Fruit fly (Drosophila melanogaster) whole organism, embryonic: ENCODE results near the gene Mgat4b.

Experiments used
- Adf1 ChIP-seq: fragments of 200-800 bp; sonication (Bioruptor generic); IDR thresholded peaks from 2 replicates; pipeline ENCODE4 v1.3.6; 2022; ENCODE audit warnings: missing biosample characterization, missing genetic modification characterization
- B-H2 ChIP-seq: fragments of 200-800 bp; sonication (Bioruptor generic); optimal IDR thresholded peaks from 2 replicates; lab custom pipeline; 2018; ENCODE audit warnings: missing biosample characterization, mild to moderate bottlenecking, missing genetic modification characterization
- CG10321 ChIP-seq: fragments of 200-800 bp; sonication (Bioruptor generic); IDR thresholded peaks from 2 replicates; pipeline ENCODE4 v1.3.6; 2022; ENCODE audit warnings: missing biosample characterization, missing genetic modification characterization
- CG15601 ChIP-seq: fragments of 200-800 bp; sonication (Bioruptor generic); optimal IDR thresholded peaks from 3 replicates; lab custom pipeline; 2019; ENCODE audit warnings: missing biosample characterization, mild to moderate bottlenecking, missing genetic modification characterization, moderate library complexity
- CG18476 ChIP-seq: fragments of 200-800 bp; sonication (Bioruptor generic); optimal IDR thresholded peaks from 2 replicates; lab custom pipeline; 2016; ENCODE audit warnings: missing biosample characterization, mild to moderate bottlenecking, missing genetic modification characterization
- CG2202 ChIP-seq: fragments of 200-800 bp; sonication (Bioruptor generic); optimal IDR thresholded peaks from 2 replicates; lab custom pipeline; 2018; ENCODE audit warnings: missing biosample characterization, mild to moderate bottlenecking, missing genetic modification characterization
- CG2875 ChIP-seq: fragments of 200-800 bp; sonication (Bioruptor generic); optimal IDR thresholded peaks from 2 replicates; lab custom pipeline; 2017; ENCODE audit warnings: missing biosample characterization, mild to moderate bottlenecking, missing genetic modification characterization, missing genetic modification reagents
- CG33557 ChIP-seq: fragments of 200-800 bp; sonication (Bioruptor generic); optimal IDR thresholded peaks from 2 replicates; lab custom pipeline; 2019; ENCODE audit warnings: missing biosample characterization, mild to moderate bottlenecking, missing genetic modification characterization, moderate library complexity
- CG4360 ChIP-seq: fragments of 200-800 bp; sonication (Bioruptor generic); IDR thresholded peaks from 2 replicates; pipeline ENCODE4 v1.3.6; 2022; ENCODE audit warnings: missing biosample characterization, missing genetic modification characterization
- CG7271 ChIP-seq: fragments of 200-800 bp; sonication (Bioruptor generic); optimal IDR thresholded peaks from 2 replicates; lab custom pipeline; 2018; ENCODE audit warnings: missing biosample characterization, mild to moderate bottlenecking, missing genetic modification characterization, moderate library complexity
- CG7786 ChIP-seq: fragments of 200-800 bp; sonication (Bioruptor generic); optimal IDR thresholded peaks from 2 replicates; lab custom pipeline; 2016; ENCODE audit warnings: missing biosample characterization, missing genetic modification characterization
- CG9215 ChIP-seq: fragments of 200-800 bp; sonication (Bioruptor generic); IDR thresholded peaks from 2 replicates; pipeline ENCODE4 v1.3.6; 2022; ENCODE audit warnings: missing biosample characterization, missing genetic modification characterization
- CG9609 ChIP-seq: fragments of 200-800 bp; sonication (Bioruptor generic); optimal IDR thresholded peaks from 3 replicates; lab custom pipeline; 2016; ENCODE audit warnings: missing biosample characterization, missing genetic modification characterization
- Eip74EF ChIP-seq, 2 experiments: fragments of 200-800 bp in 1 of 2; fragments of >200 bp in 1 of 2; sonication (Bioruptor generic) in 1 of 2; optimal IDR thresholded peaks; 2 replicates each; lab custom pipeline; 2017 to 2019; ENCODE audit warnings: missing biosample characterization in 2 of 2, missing genetic modification characterization in 2 of 2, mild to moderate bottlenecking in 1 of 2, moderate library complexity in 1 of 2
- Fer2 ChIP-seq: fragments of 200-800 bp; sonication (Bioruptor generic); optimal IDR thresholded peaks from 2 replicates; lab custom pipeline; 2018; ENCODE audit warnings: missing biosample characterization, mild to moderate bottlenecking, missing genetic modification characterization, moderate library complexity
- GATAe ChIP-seq: fragments of 200-800 bp; sonication (Bioruptor generic); conservative IDR thresholded peaks from 2 replicates; pipeline ENCODE4 v1.3.6; 2022; ENCODE audit warnings: missing biosample characterization, missing genetic modification characterization
- Gsc ChIP-seq: fragments of 200-800 bp; sonication (Bioruptor generic); IDR thresholded peaks from 2 replicates; pipeline ENCODE4 v1.3.6; 2022; ENCODE audit warnings: missing biosample characterization, missing genetic modification characterization
- H15 ChIP-seq: fragments of 200-800 bp; sonication (Bioruptor generic); IDR thresholded peaks from 3 replicates; pipeline ENCODE4 v1.3.6; 2022; ENCODE audit warnings: missing biosample characterization, missing genetic modification characterization
- Hand ChIP-seq: fragments of 200-800 bp; sonication (Bioruptor generic); optimal IDR thresholded peaks from 2 replicates; lab custom pipeline; 2017; ENCODE audit warnings: mild to moderate bottlenecking, missing biosample characterization, missing genetic modification reagents, missing genetic modification characterization
- HmgZ ChIP-seq: fragments of 200-800 bp; sonication (Bioruptor generic); optimal IDR thresholded peaks from 2 replicates; lab custom pipeline; 2018; ENCODE audit warnings: missing biosample characterization, mild to moderate bottlenecking, missing genetic modification characterization
- Hr3 ChIP-seq: fragments of 200-800 bp; sonication (Bioruptor generic); optimal IDR thresholded peaks from 3 replicates; lab custom pipeline; 2016; ENCODE audit warnings: missing biosample characterization, missing genetic modification characterization
- Lpt ChIP-seq: fragments of >200 bp; optimal IDR thresholded peaks from 2 replicates; lab custom pipeline; 2018; ENCODE audit warnings: missing biosample characterization, missing genetic modification characterization
- MESR4 ChIP-seq: fragments of 200-800 bp; sonication (Bioruptor generic); optimal IDR thresholded peaks from 2 replicates; lab custom pipeline; 2018; ENCODE audit warnings: missing biosample characterization, mild to moderate bottlenecking, missing genetic modification characterization, moderate library complexity
- Meics ChIP-seq: fragments of 200-800 bp; sonication (Bioruptor generic); optimal IDR thresholded peaks from 2 replicates; lab custom pipeline; 2017; ENCODE audit warnings: missing biosample characterization, mild to moderate bottlenecking, missing genetic modification characterization
- abd-A ChIP-seq: fragments of 200-800 bp; sonication (Bioruptor generic); optimal IDR thresholded peaks from 3 replicates; lab custom pipeline; 2019; ENCODE audit warnings: missing biosample characterization, mild to moderate bottlenecking, missing genetic modification characterization, moderate library complexity
- cad ChIP-seq: fragments of >200 bp; optimal IDR thresholded peaks from 2 replicates; lab custom pipeline; 2017; ENCODE audit warnings: missing biosample characterization, missing genetic modification characterization
- chn ChIP-seq: fragments of 200-800 bp; sonication (Bioruptor generic); optimal IDR thresholded peaks from 2 replicates; lab custom pipeline; 2016; ENCODE audit warnings: missing biosample characterization, missing genetic modification characterization
- crc ChIP-seq: fragments of 200-800 bp; sonication (Bioruptor generic); optimal IDR thresholded peaks from 2 replicates; lab custom pipeline; 2016; ENCODE audit warnings: missing biosample characterization, missing genetic modification characterization
- dan ChIP-seq: fragments of 200-800 bp; sonication (Bioruptor generic); IDR thresholded peaks from 2 replicates; pipeline ENCODE4 v1.3.6; 2022; ENCODE audit warnings: missing biosample characterization, missing genetic modification characterization
- dm ChIP-seq: fragments of 200-800 bp; sonication (Bioruptor generic); optimal IDR thresholded peaks from 3 replicates; lab custom pipeline; 2016; ENCODE audit warnings: missing biosample characterization, missing genetic modification characterization
- esg ChIP-seq: fragments of 200-800 bp; sonication (Bioruptor generic); conservative IDR thresholded peaks from 2 replicates; pipeline ENCODE4 v1.3.6; 2022; ENCODE audit warnings: missing biosample characterization, missing genetic modification characterization
- eve ChIP-seq, 2 experiments: fragments of >200 bp; optimal IDR thresholded peaks; 2 replicates each; lab custom pipeline; 2017; ENCODE audit warnings: missing biosample characterization in 2 of 2, missing genetic modification characterization in 2 of 2
- fu2 ChIP-seq: fragments of 200-800 bp; sonication (Bioruptor generic); optimal IDR thresholded peaks from 2 replicates; lab custom pipeline; 2016; ENCODE audit warnings: missing biosample characterization, missing genetic modification characterization
- gt ChIP-seq: fragments of 200-800 bp; sonication (Bioruptor generic); IDR thresholded peaks from 2 replicates; pipeline ENCODE4 v1.3.6; 2022; ENCODE audit warnings: missing biosample characterization, missing genetic modification characterization
- lola ChIP-seq, 3 experiments: fragments of >200 bp in 2 of 3; fragments of 200-800 bp in 1 of 3; sonication (Bioruptor generic) in 1 of 3; optimal IDR thresholded peaks; 2 replicates each; lab custom pipeline; 2017 to 2019; ENCODE audit warnings: missing biosample characterization in 3 of 3, missing genetic modification characterization in 3 of 3, mild to moderate bottlenecking in 1 of 3, moderate library complexity in 1 of 3
- pb ChIP-seq: fragments of 200-800 bp; sonication (Bioruptor generic); optimal IDR thresholded peaks from 3 replicates; lab custom pipeline; 2016; ENCODE audit warnings: missing biosample characterization, missing genetic modification characterization
- pfk ChIP-seq: fragments of 200-800 bp; sonication (Bioruptor generic); optimal IDR thresholded peaks from 2 replicates; lab custom pipeline; 2018; ENCODE audit warnings: missing biosample characterization, mild to moderate bottlenecking, missing genetic modification characterization, moderate library complexity
- phol ChIP-seq: fragments of 200-800 bp; sonication (Bioruptor generic); optimal IDR thresholded peaks from 3 replicates; lab custom pipeline; 2018; ENCODE audit warnings: missing biosample characterization, mild to moderate bottlenecking, missing genetic modification characterization, moderate library complexity
- pita ChIP-seq: fragments of 200-800 bp; sonication (Bioruptor generic); optimal IDR thresholded peaks from 2 replicates; lab custom pipeline; 2017; ENCODE audit warnings: missing biosample characterization, mild to moderate bottlenecking, missing genetic modification characterization
- psq ChIP-seq: fragments of 200-800 bp; sonication (Bioruptor generic); optimal IDR thresholded peaks from 2 replicates; lab custom pipeline; 2017; ENCODE audit warnings: missing biosample characterization, missing genetic modification characterization
- ranshi ChIP-seq: fragments of 200-800 bp; sonication (Bioruptor generic); IDR thresholded peaks from 2 replicates; pipeline ENCODE4 v1.3.6; 2022; ENCODE audit warnings: missing biosample characterization, missing genetic modification characterization
- schlank ChIP-seq: fragments of 200-800 bp; sonication (Bioruptor generic); optimal IDR thresholded peaks from 2 replicates; lab custom pipeline; 2018; ENCODE audit warnings: missing biosample characterization, mild to moderate bottlenecking, missing genetic modification characterization
- seq ChIP-seq: fragments of 200-800 bp; sonication (Bioruptor generic); IDR thresholded peaks from 2 replicates; pipeline ENCODE4 v1.3.6; 2022; ENCODE audit warnings: missing biosample characterization, missing genetic modification characterization
- stc ChIP-seq: fragments of 200-800 bp; sonication (Bioruptor generic); IDR thresholded peaks from 2 replicates; pipeline ENCODE4 v1.3.6; 2022; ENCODE audit warnings: missing biosample characterization, missing genetic modification characterization
- tgo ChIP-seq: fragments of 200-800 bp; sonication (Bioruptor generic); IDR thresholded peaks from 3 replicates; pipeline ENCODE4 v1.3.6; 2022; ENCODE audit warnings: missing biosample characterization, missing genetic modification characterization
- tna ChIP-seq: fragments of 200-800 bp; sonication (Bioruptor generic); IDR thresholded peaks from 2 replicates; pipeline ENCODE4 v1.3.6; 2022; ENCODE audit warnings: missing biosample characterization, missing genetic modification characterization; ENCODE audit not compliant: partially characterized antibody
- vfl ChIP-seq: fragments of 200-800 bp; sonication (Bioruptor generic); optimal IDR thresholded peaks from 2 replicates; lab custom pipeline; 2016; ENCODE audit warnings: missing biosample characterization, missing genetic modification characterization
- vnd ChIP-seq: fragments of 200-800 bp; sonication (Bioruptor generic); IDR thresholded peaks from 3 replicates; pipeline ENCODE4 v1.3.6; 2022; ENCODE audit warnings: missing biosample characterization, missing genetic modification characterization; ENCODE audit not compliant: partially characterized antibody

Mgat4b gene

DNA sequence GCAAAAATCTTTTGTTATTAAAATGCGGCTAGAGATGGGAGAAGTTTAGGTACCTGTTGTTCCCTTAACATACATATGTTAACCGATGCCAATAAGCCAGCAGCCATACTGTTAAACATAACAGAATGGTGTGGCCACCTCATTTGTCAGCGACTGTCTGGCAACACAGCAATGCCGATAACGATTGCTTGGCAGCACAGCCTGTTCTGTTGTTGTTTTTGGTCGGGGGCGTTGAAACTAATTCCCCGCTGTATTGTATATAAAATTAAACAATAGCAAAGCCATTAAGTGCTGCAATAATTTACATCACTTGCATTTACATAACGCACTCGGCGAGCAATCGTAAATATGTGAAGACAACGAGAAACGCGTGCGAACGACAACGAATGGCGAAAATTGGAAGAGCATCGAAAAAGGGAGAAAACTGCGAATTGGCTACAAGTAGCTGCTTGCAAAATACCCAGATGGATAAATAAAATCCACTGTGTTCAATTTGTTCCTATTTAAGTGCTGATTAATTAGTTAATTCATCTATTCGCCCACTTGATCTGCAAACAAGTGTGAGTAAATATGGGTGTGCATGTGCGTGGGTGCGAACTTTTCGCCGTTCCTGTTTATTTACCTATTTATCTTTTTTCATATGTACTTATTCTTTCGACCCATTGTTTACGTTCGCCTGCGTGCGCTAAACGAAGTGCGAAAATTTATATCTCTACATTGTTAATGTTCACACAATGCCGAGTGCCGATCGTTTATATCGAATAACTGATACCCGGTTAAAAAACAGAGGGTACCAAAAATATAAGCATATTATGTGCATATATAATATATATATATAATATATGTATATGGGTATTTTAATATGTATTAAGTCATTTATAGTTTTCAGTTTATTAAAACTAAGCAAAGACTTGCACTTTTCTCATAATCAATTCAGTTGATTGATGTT is 7.0 kb downstream of the Mgat4b start, which contains the start of the genes Tsen34 and Mgat4a (continued):
- TF ChIP-seq Lpt (GFP tag; lab: Kevin White, UChicago) (no peak), vfl (no peak), Fer2 (tag; lab: Kevin White, UChicago) (peak; percentile 68), cad (GFP tag; lab: Kevin White, UChicago) (no peak), fu2 (GFP tag; lab: Kevin White, UChicago) (no peak), CG9609 (GFP tag; lab: Kevin White, UChicago) (peak; percentile 23), Eip74EF (GFP tag; optimal IDR thresholded peaks at IDR 0.05; lab: Kevin White, UChicago) (no peak), CG2875 (GFP tag; lab: Kevin White, UChicago) (no peak), CG7786 (GFP tag; lab: Kevin White, UChicago) (peak; percentile 41), esg (GFP tag; lab: Robert Waterston, UW) (no peak), crc (no peak), Gsc (GFP tag; lab: Robert Waterston, UW) (no peak), pfk (peak; percentile 51), Adf1 (GFP tag; lab: Robert Waterston, UW) (peak; percentile 48; the same call in 1 of the 2 replicates), GATAe (no peak), Meics (peak; percentile 68), CG10321 (GFP tag; lab: Robert Waterston, UW) (peak; percentile 35; the same call in 1 of the 2 replicates), schlank (tag; lab: Kevin White, UChicago) (peak; percentile 82), gt (GFP tag; lab: Robert Waterston, UW) (no peak), pb (GFP tag; lab: Kevin White, UChicago) (no peak), H15 (no peak), eve (GFP tag; optimal IDR thresholded peaks at IDR 0.05; lab: Kevin White, UChicago) (no peak), tna (GFP tag; lab: Robert Waterston, UW) (peak; percentile 47; the same call in 1 of the 2 replicates), psq (GFP tag; lab: Kevin White, UChicago) (no peak), CG7271 (tag; lab: Kevin White, UChicago) (no peak), phol (peak; percentile 37), MESR4 (peak; percentile 84), B-H2 (peak; percentile 84), pita (GFP tag; lab: Kevin White, UChicago) (no peak), seq (peak; percentile 14; the same call in 1 of the 2 replicates), lola (GFP tag; optimal IDR thresholded peaks at IDR 0.05; lab: Kevin White, UChicago) (no peak), ranshi (no peak; the same call in 1 of the 2 replicates), stc (GFP tag; lab: Robert Waterston, UW) (no peak), CG15601 (tag; lab: Kevin White, UChicago) (no peak), CG18476 (GFP tag; lab: Kevin White, UChicago) (peak; percentile 15), abd-A (tag; lab: Kevin White, UChicago) (no peak), CG4360 (GFP tag; lab: Robert Waterston, UW) (peak; percentile 88), CG9215 (GFP tag; lab: Robert Waterston, UW) (no peak; the same call in 1 of the 2 replicates), HmgZ (peak; percentile 50), CG2202 (tag; lab: Kevin White, UChicago) (no peak), Hr3 (no peak), tgo (GFP tag; lab: Robert Waterston, UW) (0 out of 3 replicates have a peak, but pooled peaks have one; percentile 22), chn (GFP tag; lab: Kevin White, UChicago) (no peak), CG33557 (GFP tag; lab: Kevin White, UChicago) (no peak), vnd (peak; percentile 17; the same call in 1 of the 3 replicates), Hand (GFP tag; lab: Kevin White, UChicago) (no peak), dan (GFP tag; lab: Robert Waterston, UW) (no peak), dm (GFP tag; lab: Kevin White, UChicago) (peak; percentile 36)
